Fruit fly (Drosophila melanogaster): ENCODE data around the gene ppk17.

DNA sequence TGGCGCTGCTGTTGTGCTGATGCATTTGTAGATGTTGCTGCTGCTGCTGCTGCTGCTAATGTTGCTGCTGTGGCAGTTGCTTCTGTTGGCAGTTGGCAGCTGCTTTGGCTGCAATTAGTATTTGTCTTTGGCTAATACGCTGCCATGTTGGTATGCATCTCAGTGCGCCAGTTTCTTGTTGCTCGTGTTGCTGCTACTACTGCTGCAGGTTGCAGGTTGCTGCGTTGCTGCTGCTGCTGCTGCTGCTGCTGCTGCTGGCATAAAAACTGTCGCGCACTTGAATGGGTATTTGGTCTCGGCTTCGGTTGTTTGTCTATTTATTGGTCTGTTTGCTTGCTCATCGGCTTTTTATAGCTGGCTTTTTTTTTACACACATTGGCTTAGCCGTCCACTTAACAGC, 48.4 kb upstream of the ppk17 start:
- TF ChIP-seq kay (GFP tag; ENCODE audit: borderline replicate concordance) (no peak), CG33017 (tag; optimal IDR thresholded peaks at IDR 0.05) (no peak), cnc (optimal IDR thresholded peaks at IDR 0.05) (no peak), bab1 (GFP tag; optimal IDR thresholded peaks at IDR 0.05) (no peak), CG11617 (GFP tag; optimal IDR thresholded peaks at IDR 0.05) (no peak), CG5204 (GFP tag; optimal IDR thresholded peaks at IDR 0.05) (no peak), CG7101 (tag; optimal IDR thresholded peaks at IDR 0.05) (no peak), Crg-1 (GFP tag; optimal IDR thresholded peaks at IDR 0.05) (no peak), CG12768 (GFP tag; optimal IDR thresholded peaks at IDR 0.05) (no peak)

All from whole organism, adult.